Worm (Caenorhabditis elegans) whole organism, dauer: ENCODE data around the gene cyn-3.

ENCODE experiments used
- unc-62 ChIP-seq: sonication (generic microtip); optimal IDR thresholded peaks from 2 replicates; lab custom pipeline; 2017; ENCODE audit warnings: missing biosample characterization, missing genetic modification reagents, missing genetic modification characterization

The cyn-3 gene

DNA sequence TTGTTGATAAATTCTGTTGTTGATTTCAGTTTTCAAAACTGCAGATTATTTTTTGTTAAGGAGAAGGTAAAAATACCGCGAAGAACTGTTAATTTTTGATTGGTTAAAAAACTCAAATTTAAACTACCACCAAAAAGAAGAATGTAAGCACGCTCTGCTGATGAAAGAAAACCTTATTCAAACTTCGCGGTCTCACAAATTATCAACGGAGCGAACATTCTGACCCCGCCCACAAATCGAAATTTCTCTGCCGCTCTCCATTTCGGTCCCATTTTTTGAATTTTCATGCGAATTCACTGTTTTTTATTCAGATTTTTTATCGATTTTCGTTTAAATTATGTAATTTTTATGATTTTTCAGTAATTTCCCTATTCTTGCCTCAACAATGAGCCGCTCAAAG is at the start of gene cyn-3:
cyn-3 (plus strand) TSS at position 361 of the 400 bp plus-strand sequence.
- no peak for TF ChIP-seq unc-62 (GFP tag; lab: Kevin White, UChicago)

ce11 chrV:15140247-15140646 is 49.5 kb upstream of the cyn-3 start, which contains the start of gene K08F9.3:
Gene K08F9.3, plus strand, starts transcription at chrV:15140547.
- TF ChIP-seq unc-62 (GFP tag; lab: Kevin White, UChicago) = no peak

DNA sequence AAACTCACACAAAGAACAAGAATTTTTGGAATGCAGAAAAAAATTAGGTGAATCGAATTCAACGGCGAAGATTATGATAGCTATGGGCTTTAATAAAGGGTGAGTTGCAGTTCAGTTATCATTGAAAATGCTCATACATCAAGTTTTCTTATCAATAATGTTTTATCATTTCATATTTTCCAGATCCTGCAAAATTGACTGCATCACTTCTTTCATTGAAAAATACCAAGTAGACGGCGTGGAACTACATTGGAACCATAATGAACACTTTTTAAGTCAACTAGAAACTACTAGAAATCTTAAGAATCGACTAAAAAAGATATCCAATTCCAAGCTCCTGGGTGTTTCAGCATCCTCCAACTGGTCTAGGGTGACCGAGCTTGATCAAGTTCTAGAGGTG is 46.4 kb upstream of the cyn-3 start, which contains the start of gene K08F9.1:
K08F9.1 (minus strand) TSS at position 101 of the 400 bp plus-strand sequence.
- TF ChIP-seq unc-62 (GFP tag; lab: Kevin White, UChicago) = no peak

DNA sequence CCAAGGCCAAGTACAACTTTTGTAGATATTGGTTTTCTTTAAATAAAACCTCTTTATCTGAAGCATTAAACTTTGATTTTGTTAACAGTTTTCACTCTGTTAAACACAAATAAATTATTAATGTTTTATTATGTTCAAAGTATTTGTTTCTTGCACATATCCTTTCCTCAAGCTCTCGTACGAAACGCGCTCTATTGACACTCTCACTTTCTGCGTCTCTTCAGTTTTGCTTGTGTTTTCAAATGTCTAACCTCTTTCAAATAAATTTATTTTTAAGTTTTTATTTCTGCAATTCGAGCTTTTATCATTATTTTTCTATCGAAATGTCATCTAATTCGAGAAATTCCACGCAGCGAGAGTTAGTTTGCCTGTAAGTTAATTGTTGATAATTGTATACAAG is 45.9 kb upstream of the cyn-3 start, which contains the start of gene K08F9.4:
K08F9.4 (plus strand) TSS at position 222 of the 400 bp plus-strand sequence.
- no peak for TF ChIP-seq unc-62 (GFP tag; lab: Kevin White, UChicago)

DNA sequence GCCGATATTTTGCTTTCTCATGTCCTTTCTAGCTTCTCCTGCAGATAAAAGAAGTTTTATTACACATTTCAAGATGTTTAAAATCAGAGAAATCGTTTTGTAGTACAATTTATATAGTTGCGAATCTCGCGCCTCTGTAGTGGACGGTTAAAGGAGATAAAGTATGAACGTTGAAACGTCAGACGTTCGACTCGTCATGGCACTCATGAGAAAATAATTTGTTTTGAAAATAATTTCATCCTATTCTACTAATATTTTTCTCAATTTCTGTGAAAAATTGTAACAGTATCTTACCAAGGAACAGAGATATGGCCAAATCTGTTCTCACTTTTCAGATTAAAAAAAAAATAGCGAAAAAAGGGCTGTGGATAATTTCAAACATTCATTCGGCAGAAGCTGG is 42.0 kb upstream of the cyn-3 start, which contains the start of gene T09F5.20:
T09F5.20 (minus strand) TSS at position 101 of the 400 bp plus-strand sequence.
- TF ChIP-seq unc-62 (GFP tag; lab: Kevin White, UChicago) = no peak

ce11 chrV:15148800-15149199 is 40.9 kb upstream of the cyn-3 start, which contains the start of gene T09F5.1:
Gene T09F5.1, plus strand, starts transcription at chrV:15149100.
- no peak for TF ChIP-seq unc-62 (GFP tag; lab: Kevin White, UChicago)

DNA sequence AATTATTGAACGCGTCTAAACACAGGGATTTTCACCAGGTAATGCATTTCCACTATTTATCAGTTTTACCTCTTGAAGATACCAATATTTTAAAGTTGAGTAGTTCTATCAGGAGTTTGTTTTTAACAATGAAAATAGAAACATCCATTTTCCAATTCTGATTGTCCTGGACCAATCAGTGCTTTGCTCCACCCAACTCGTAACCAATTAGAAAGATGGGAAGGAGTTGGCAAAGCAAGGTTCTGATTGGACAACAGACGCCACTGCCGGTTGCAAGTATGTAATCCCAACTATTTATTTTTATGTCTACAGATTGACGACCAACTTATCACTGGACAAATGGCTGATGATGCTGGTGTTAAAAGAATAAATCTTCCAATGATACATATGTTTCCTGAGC is 39.6 kb upstream of the cyn-3 start:
- TF ChIP-seq unc-62 (GFP tag; lab: Kevin White, UChicago) = no peak

- no peak for TF ChIP-seq unc-62 (GFP tag; lab: Kevin White, UChicago)
Measured at ce11 chrV:15150661-15151060, 39.1 kb upstream of the cyn-3 start, which contains the start of gene T09F5.2. Gene T09F5.2, plus strand, starts transcription at chrV:15150961.

DNA sequence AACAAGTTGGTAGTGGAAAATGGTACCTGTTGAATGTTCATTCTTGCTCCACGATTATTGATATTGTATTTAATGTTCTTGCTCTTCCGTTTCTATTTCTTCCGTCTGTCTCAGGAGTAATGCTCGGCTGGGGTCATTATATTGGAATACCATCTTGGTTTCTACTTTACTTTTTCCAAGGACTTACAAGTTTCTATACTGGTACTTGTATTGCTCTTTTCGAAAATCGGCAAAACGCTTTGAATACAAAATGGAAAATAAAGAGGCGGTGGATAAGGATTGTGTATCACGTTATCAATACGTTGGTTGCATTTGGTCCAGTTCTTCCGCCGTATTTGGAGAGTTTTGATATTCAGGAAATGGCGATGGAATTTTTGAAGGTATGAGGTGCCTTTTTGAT is 37.7 kb upstream of the cyn-3 start:
- no peak for TF ChIP-seq unc-62 (GFP tag; lab: Kevin White, UChicago)

DNA sequence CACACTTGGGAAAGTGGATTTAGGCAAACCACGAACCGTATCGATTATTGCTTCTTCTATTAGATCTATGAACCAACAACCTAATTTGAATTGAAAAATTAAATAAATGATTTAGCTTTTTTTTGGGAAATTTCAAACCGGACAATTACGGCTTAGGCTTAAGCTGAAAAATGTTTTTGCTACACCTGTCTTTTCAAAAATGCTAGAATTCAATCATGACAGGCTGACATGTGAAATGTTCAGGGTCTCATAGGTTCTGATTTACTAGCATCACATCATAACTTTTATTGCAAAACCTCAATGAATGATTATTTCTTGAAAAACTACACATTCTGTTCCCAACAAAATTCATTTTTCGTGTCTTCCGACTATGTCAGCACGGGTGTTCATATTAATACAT is 36.5 kb upstream of the cyn-3 start, which contains the start of gene srh-55:
srh-55 (plus strand) TSS at position 301 of the 400 bp plus-strand sequence.
- no peak for TF ChIP-seq unc-62 (GFP tag; lab: Kevin White, UChicago)

- no peak for TF ChIP-seq unc-62 (GFP tag; lab: Kevin White, UChicago)
Measured at ce11 chrV:15156504-15156903, 33.2 kb upstream of the cyn-3 start.

- TF ChIP-seq unc-62 (GFP tag; lab: Kevin White, UChicago) = no peak
Measured at ce11 chrV:15158691-15159090, 31.0 kb upstream of the cyn-3 start, which contains the start of gene str-45. Gene str-45, plus strand, starts transcription at chrV:15158991.

DNA sequence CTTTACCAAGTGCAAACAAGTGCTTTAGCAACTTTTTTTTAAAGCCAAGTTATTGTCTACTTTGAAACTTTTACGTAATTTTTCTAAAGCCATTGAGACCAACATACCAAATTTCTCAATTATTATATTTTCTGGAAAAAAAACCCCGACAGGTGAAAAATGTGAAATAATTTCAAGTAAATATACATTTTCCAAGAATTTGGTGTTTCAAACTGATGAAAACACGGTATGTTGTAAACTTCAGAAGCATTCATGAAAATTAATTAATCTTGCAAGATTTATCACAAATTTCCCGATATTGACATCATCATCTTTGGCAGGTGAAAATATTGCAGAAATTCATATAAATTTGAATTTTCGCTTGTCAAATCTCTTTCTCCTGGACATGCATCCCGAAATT is 27.0 kb upstream of the cyn-3 start, which contains the start of gene srz-11:
srz-11 (plus strand) TSS at position 386 of the 400 bp plus-strand sequence.
- TF ChIP-seq unc-62 (GFP tag; lab: Kevin White, UChicago) = no peak

DNA sequence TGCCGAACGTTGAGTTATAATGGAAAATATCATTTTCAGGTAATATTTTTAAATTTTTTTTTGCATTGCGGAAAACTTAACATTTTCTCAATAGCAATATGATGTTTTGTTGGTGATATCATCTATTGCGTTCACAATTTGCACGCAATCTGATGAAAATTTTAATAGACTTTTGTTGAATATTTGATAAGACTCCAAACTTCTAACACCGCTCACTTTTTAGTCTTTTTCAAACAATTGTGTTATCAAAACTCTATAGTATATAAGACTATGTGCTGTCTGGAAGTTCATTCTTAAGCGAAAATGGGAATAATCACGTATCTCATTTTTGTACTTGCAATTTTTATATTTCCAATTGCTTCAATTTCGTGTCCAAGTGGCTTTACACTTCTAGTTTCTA is 14.3 kb upstream of the cyn-3 start, which contains the start of gene clec-47:
clec-47 (plus strand) TSS at position 301 of the 400 bp plus-strand sequence.
- TF ChIP-seq unc-62 (GFP tag; lab: Kevin White, UChicago) = no peak

DNA sequence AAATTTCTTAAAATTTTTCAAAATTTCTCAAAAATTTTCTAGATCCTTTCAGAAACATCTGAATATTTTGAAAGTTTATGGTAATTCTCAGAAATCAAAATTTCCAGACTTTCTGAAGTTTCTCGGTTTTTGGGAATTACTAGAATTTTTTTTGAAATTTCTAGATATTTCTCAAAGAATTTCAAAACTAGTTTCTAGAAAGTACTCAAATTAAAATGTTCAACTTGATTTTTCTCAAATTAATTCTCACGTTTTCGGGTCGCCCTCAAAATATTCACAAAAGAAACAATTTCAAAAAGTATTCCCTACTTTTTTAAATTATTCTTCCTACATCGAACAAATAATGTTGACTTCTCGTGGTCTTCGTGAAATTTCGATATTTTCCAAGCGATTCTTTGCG is 10.0 kb upstream of the cyn-3 start, which contains the start of gene T09F5.10:
T09F5.10 (plus strand) TSS at position 301 of the 400 bp plus-strand sequence.
- TF ChIP-seq unc-62 (GFP tag; lab: Kevin White, UChicago) = no peak

- TF ChIP-seq unc-62 (GFP tag; lab: Kevin White, UChicago) = no peak
Measured at ce11 chrV:15181899-15182298, 7.8 kb upstream of the cyn-3 start.

- TF ChIP-seq unc-62 (GFP tag; lab: Kevin White, UChicago) = no peak
Measured at ce11 chrV:15182407-15182806, 7.3 kb upstream of the cyn-3 start, which contains the start of gene fbxa-84. Gene fbxa-84, plus strand, starts transcription at chrV:15182440.
